Worm (Caenorhabditis elegans): ENCODE results near the gene lgc-12.

Gene lgc-12

ce11 chrIII:7520672-7521071 lies 41.3 kb upstream of the lgc-12 start, which contains the start of the genes cux-7 and C07H6.2 (continued):
- TF ChIP-seq nhr-67 (tag; optimal IDR thresholded peaks at IDR 0.05) (peak; percentile 9), ztf-11 (tag; optimal IDR thresholded peaks at IDR 0.05) (no peak), unc-39 (tag; optimal IDR thresholded peaks at IDR 0.05) (no peak), lin-39 (tag; optimal IDR thresholded peaks at IDR 0.05) (peak; percentile 90)

DNA sequence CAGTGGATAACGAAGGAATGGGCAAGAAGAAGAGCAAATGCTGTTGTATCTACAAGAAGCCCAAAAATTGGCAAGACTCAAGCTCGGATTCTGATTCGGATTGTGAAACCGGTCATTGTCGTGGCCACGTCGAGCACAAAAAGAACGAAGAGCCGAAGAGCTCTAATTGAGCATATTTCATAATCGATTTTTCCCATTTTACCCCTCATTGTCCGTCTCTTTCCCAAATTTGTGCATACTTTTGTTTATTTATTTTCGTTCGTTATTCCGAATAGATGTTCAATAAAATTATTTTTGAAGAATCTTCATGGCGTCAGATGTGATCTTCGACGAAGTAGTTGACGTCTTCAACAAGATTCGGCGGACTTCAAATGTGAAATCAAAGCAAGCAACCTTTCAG lies 40.8 kb upstream of the lgc-12 start, which contains the start of gene lig-4:
lig-4 (plus strand) TSS at position 301 of the 400 bp plus-strand sequence.
- no peak for TF ChIP-seq pqm-1 (tag; optimal IDR thresholded peaks at IDR 0.05)
- no peak for TF ChIP-seq nhr-67 (tag; optimal IDR thresholded peaks at IDR 0.05)
- TF ChIP-seq egl-27 (tag; optimal IDR thresholded peaks at IDR 0.05) = no peak
- TF ChIP-seq ceh-9 (tag; optimal IDR thresholded peaks at IDR 0.05) = no peak
- no peak for TF ChIP-seq unc-39 (tag; optimal IDR thresholded peaks at IDR 0.05)
- TF ChIP-seq eor-1 (tag; optimal IDR thresholded peaks at IDR 0.05) = no peak
- no peak for TF ChIP-seq sea-2 (GFP tag; optimal IDR thresholded peaks at IDR 0.05)
- TF ChIP-seq elt-2 (tag; optimal IDR thresholded peaks at IDR 0.05) = no peak
- TF ChIP-seq R02D3.7 (tag; optimal IDR thresholded peaks at IDR 0.05) = no peak
- TF ChIP-seq pha-4 (tag; optimal IDR thresholded peaks at IDR 0.05) = no peak
- no peak for TF ChIP-seq nhr-77 (tag; optimal IDR thresholded peaks at IDR 0.05)
- no peak for TF ChIP-seq ceh-28 (tag; optimal IDR thresholded peaks at IDR 0.05)
- no peak for TF ChIP-seq elt-1 (tag; optimal IDR thresholded peaks at IDR 0.05)
- no peak for TF ChIP-seq ztf-4 (tag; optimal IDR thresholded peaks at IDR 0.05)
- TF ChIP-seq lsy-12 (tag; optimal IDR thresholded peaks at IDR 0.05) = no peak
- TF ChIP-seq snpc-4 (tag; optimal IDR thresholded peaks at IDR 0.05) = no peak
- no peak for TF ChIP-seq nhr-12 (tag; optimal IDR thresholded peaks at IDR 0.05)
- TF ChIP-seq nhr-43 (tag; optimal IDR thresholded peaks at IDR 0.05; ENCODE audit: poor library complexity, severe bottlenecking) = no peak
- no peak for TF ChIP-seq nhr-23 (tag; optimal IDR thresholded peaks at IDR 0.05)
- no peak for TF ChIP-seq egl-5 (tag; optimal IDR thresholded peaks at IDR 0.05)

DNA sequence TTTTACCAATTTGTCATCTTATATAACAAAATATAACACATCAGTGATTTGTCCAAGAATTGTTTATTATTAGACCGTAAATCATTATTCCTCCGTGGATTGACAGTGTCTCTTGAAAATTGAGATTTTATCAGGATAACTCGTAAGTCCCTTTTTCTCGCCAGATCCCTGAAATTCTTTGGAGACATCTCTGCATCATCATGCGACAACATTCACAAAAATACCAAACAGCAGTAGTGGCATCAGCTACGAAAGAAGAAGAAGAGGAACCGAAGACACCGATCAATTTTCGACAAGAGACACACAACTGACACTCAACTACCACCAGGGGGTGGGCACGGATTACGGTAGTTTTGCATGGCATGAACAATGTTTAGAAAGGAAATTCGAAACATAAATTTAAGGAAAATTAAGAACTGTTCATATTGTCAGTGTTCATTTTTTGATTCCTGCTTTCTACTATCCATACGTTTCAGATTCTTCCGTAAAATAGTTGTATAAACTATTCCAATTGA lies 37.1 kb upstream of the lgc-12 start:
- no peak for TF ChIP-seq ceh-28 (tag; optimal IDR thresholded peaks at IDR 0.05)
- no peak for TF ChIP-seq tbx-2 (tag; optimal IDR thresholded peaks at IDR 0.05)
- no peak for TF ChIP-seq mml-1 (tag; optimal IDR thresholded peaks at IDR 0.05)
- TF ChIP-seq eor-1 (tag; optimal IDR thresholded peaks at IDR 0.05) = no peak
- no peak for TF ChIP-seq fkh-2 (tag; optimal IDR thresholded peaks at IDR 0.05)
- TF ChIP-seq nhr-12 (tag; optimal IDR thresholded peaks at IDR 0.05) = no peak
- TF ChIP-seq ZK546.5 (tag; optimal IDR thresholded peaks at IDR 0.05) = no peak
- peak; percentile 72 for TF ChIP-seq nfya-1 (tag; optimal IDR thresholded peaks at IDR 0.05; ENCODE audit: insufficient read depth)

DNA sequence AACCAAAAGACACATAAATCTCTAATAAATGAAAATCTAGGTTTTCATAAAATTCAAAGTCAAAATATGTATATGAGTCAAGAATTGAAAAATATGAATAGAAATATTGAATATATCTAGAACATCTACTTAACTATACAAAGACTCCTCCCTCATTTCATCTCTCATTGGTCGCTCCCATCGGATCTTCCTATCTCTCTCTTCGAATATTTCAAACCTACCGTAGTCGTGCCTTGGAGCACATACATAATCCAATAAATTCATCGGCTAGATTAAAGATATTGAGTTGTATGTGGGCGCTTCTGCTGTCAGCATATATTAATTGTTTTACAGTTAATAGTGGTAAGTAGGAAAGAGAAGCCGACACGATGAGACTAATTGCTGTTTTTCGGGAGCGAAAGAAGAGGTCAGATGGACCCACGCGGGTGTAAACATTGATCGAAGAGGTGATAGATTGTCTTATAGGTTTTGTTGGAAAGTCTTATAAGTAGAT lies 35.0 kb upstream of the lgc-12 start:
- TF ChIP-seq fos-1 (tag; optimal IDR thresholded peaks at IDR 0.05) = no peak
- TF ChIP-seq nhr-77 (tag; optimal IDR thresholded peaks at IDR 0.05) = no peak
- peak; percentile 76 for TF ChIP-seq nfya-1 (tag; optimal IDR thresholded peaks at IDR 0.05; ENCODE audit: insufficient read depth)
- TF ChIP-seq nhr-23 (tag; optimal IDR thresholded peaks at IDR 0.05) = no peak

DNA sequence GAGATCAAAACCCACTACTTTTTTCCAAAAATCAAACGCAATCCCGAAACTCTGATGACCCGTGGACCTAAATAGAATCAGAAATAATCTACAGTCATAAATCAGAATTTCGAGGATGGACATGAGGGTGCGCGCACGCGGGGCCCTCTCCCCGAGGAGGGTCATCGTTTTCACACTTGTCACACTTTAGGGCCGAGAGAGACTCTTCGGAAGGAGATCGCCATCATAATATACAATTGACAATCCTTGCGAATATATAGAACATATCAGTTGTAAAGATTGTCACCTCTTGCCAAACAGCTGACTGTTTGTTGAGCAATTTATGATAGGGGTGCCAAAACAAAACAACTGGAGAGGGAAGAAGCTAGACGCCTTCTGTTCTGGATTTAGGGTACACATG lies 31.9 kb upstream of the lgc-12 start:
- no peak for TF ChIP-seq mml-1 (tag; optimal IDR thresholded peaks at IDR 0.05)
- no peak for TF ChIP-seq pha-4 (tag; optimal IDR thresholded peaks at IDR 0.05)

DNA sequence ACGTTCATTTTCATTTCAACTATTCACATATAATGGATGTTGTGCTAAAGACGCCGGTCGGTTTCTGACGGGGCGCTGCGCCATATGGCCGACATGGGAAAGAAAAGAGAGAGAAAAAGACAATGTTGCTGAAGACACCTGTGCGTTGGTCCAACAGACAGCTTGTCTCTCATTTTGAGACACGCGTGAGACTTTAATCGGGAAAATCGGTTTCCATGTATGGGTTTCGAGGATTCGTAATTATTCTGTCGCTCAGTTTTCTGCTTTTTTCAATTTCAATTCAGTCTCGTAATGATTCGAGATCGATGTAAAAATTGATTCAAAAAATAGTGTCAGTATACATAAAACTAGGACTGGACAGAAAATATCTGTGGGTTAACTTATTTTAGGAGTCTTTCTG lies 31.1 kb upstream of the lgc-12 start:
- no peak for TF ChIP-seq ztf-11 (tag; optimal IDR thresholded peaks at IDR 0.05)
- TF ChIP-seq zag-1 (tag; optimal IDR thresholded peaks at IDR 0.05) = no peak
- no peak for TF ChIP-seq ceh-82 (tag; optimal IDR thresholded peaks at IDR 0.05)
- no peak for TF ChIP-seq nhr-76 (tag; optimal IDR thresholded peaks at IDR 0.05)
- no peak for TF ChIP-seq ceh-16 (tag; optimal IDR thresholded peaks at IDR 0.05)
- TF ChIP-seq mdl-1 (tag; optimal IDR thresholded peaks at IDR 0.05) = no peak
- TF ChIP-seq elt-1 (tag; optimal IDR thresholded peaks at IDR 0.05) = no peak
- no peak for TF ChIP-seq unc-62 (GFP tag; optimal IDR thresholded peaks at IDR 0.05)
